Fruit fly (Drosophila melanogaster) whole organism, embryonic: ENCODE measurements around the gene Drs.

Experiments used
- ATbp ChIP-seq: fragments of 200-800 bp; sonication (Bioruptor generic); optimal IDR thresholded peaks from 2 replicates; lab custom pipeline; 2017; ENCODE audit warnings: missing biosample characterization, mild to moderate bottlenecking, missing genetic modification characterization, missing genetic modification reagents
- Atf-2 ChIP-seq: fragments of 200-800 bp; sonication (Bioruptor generic); optimal IDR thresholded peaks from 2 replicates; lab custom pipeline; 2016; ENCODE audit warnings: missing biosample characterization, missing genetic modification characterization
- Atf6 ChIP-seq: fragments of 200-800 bp; sonication (Bioruptor generic); IDR thresholded peaks from 2 replicates; pipeline ENCODE4 v1.3.6; 2022; ENCODE audit warnings: missing biosample characterization, missing genetic modification characterization
- BEAF-32 ChIP-seq: fragments of 200-800 bp; sonication (Bioruptor generic); optimal IDR thresholded peaks from 3 replicates; lab custom pipeline; 2017; ENCODE audit warnings: missing biosample characterization, missing genetic modification characterization, mild to moderate bottlenecking, moderate library complexity, missing genetic modification reagents
- C15 ChIP-seq: fragments of 200-800 bp; sonication (Bioruptor generic); IDR thresholded peaks from 3 replicates; pipeline ENCODE4 v1.3.6; 2022; ENCODE audit warnings: missing biosample characterization, missing genetic modification characterization
- CG12104 ChIP-seq: fragments of 200-800 bp; sonication (Bioruptor generic); optimal IDR thresholded peaks from 3 replicates; lab custom pipeline; 2016; ENCODE audit warnings: missing biosample characterization, missing genetic modification characterization
- CG12299 ChIP-seq: fragments of 200-800 bp; sonication (Bioruptor generic); optimal IDR thresholded peaks from 2 replicates; lab custom pipeline; 2018; ENCODE audit warnings: missing biosample characterization, mild to moderate bottlenecking, missing genetic modification characterization
- CG12942 ChIP-seq: fragments of 200-800 bp; sonication (Bioruptor generic); optimal IDR thresholded peaks from 3 replicates; lab custom pipeline; 2016; ENCODE audit warnings: missing biosample characterization, missing genetic modification characterization
- CG13123 ChIP-seq: fragments of 200-800 bp; sonication (Bioruptor generic); optimal IDR thresholded peaks from 2 replicates; lab custom pipeline; 2016; ENCODE audit warnings: missing biosample characterization, missing genetic modification characterization
- CG13287 ChIP-seq: fragments of 200-800 bp; sonication (Bioruptor generic); IDR thresholded peaks from 2 replicates; pipeline ENCODE4 v1.3.6; 2022; ENCODE audit warnings: missing biosample characterization, missing genetic modification characterization; ENCODE audit not compliant: partially characterized antibody
- CG14441 ChIP-seq: fragments of 200-800 bp; sonication (Bioruptor generic); IDR thresholded peaks from 2 replicates; pipeline ENCODE4 v1.3.6; 2022; ENCODE audit warnings: missing biosample characterization, missing genetic modification characterization
- CG15073 ChIP-seq: fragments of 200-800 bp; sonication (Bioruptor generic); optimal IDR thresholded peaks from 2 replicates; lab custom pipeline; 2016; ENCODE audit warnings: missing biosample characterization, missing genetic modification characterization
- CG1529 ChIP-seq: fragments of 200-800 bp; sonication (Bioruptor generic); optimal IDR thresholded peaks from 3 replicates; lab custom pipeline; 2018; ENCODE audit warnings: missing biosample characterization, missing genetic modification characterization
- CG15479 ChIP-seq: fragments of 200-800 bp; sonication (Bioruptor generic); optimal IDR thresholded peaks from 3 replicates; lab custom pipeline; 2019; ENCODE audit warnings: missing biosample characterization, mild to moderate bottlenecking, missing genetic modification characterization, moderate library complexity
- CG1603 ChIP-seq: fragments of 200-800 bp; sonication (Bioruptor generic); optimal IDR thresholded peaks from 2 replicates; lab custom pipeline; 2019; ENCODE audit warnings: missing biosample characterization, mild to moderate bottlenecking, missing genetic modification characterization, moderate library complexity
- CG16779 ChIP-seq: fragments of 200-800 bp; sonication (Bioruptor generic); IDR thresholded peaks from 2 replicates; pipeline ENCODE4 v1.3.6; 2022; ENCODE audit warnings: missing biosample characterization, missing genetic modification characterization
- CG17186 ChIP-seq: fragments of 200-800 bp; sonication (Bioruptor generic); optimal IDR thresholded peaks from 3 replicates; lab custom pipeline; 2017; ENCODE audit warnings: missing biosample characterization, missing genetic modification reagents, missing genetic modification characterization
- CG17568 ChIP-seq: fragments of 200-800 bp; sonication (Bioruptor generic); optimal IDR thresholded peaks from 2 replicates; lab custom pipeline; 2018; ENCODE audit warnings: missing biosample characterization, mild to moderate bottlenecking, missing genetic modification characterization, moderate library complexity
- CG2712 ChIP-seq: fragments of 200-800 bp; optimal IDR thresholded peaks from 3 replicates; lab custom pipeline; 2019; ENCODE audit warnings: missing biosample characterization, mild to moderate bottlenecking, missing genetic modification characterization, moderate library complexity
- CG30403 ChIP-seq: fragments of 200-800 bp; sonication (Bioruptor generic); optimal IDR thresholded peaks from 3 replicates; lab custom pipeline; 2016; ENCODE audit warnings: missing biosample characterization, missing genetic modification characterization
- CG3163 ChIP-seq: fragments of 200-800 bp; sonication (Bioruptor generic); optimal IDR thresholded peaks from 3 replicates; lab custom pipeline; 2016; ENCODE audit warnings: missing biosample characterization, missing genetic modification characterization
- CG4360 ChIP-seq: fragments of 200-800 bp; sonication (Bioruptor generic); IDR thresholded peaks from 2 replicates; pipeline ENCODE4 v1.3.6; 2022; ENCODE audit warnings: missing biosample characterization, missing genetic modification characterization
- CG6765 ChIP-seq: fragments of 200-800 bp; sonication (Bioruptor generic); optimal IDR thresholded peaks from 3 replicates; lab custom pipeline; 2017; ENCODE audit warnings: missing biosample characterization, mild to moderate bottlenecking, missing genetic modification characterization
- CG9876 ChIP-seq: fragments of 200-800 bp; sonication (Bioruptor generic); optimal IDR thresholded peaks from 2 replicates; lab custom pipeline; 2016; ENCODE audit warnings: missing biosample characterization, missing genetic modification characterization
- Elba2 ChIP-seq: fragments of 200-800 bp; sonication (Bioruptor generic); optimal IDR thresholded peaks from 3 replicates; lab custom pipeline; 2016; ENCODE audit warnings: missing biosample characterization, missing genetic modification characterization
- Fer2 ChIP-seq: fragments of 200-800 bp; sonication (Bioruptor generic); optimal IDR thresholded peaks from 2 replicates; lab custom pipeline; 2018; ENCODE audit warnings: missing biosample characterization, mild to moderate bottlenecking, missing genetic modification characterization, moderate library complexity
- Gsc ChIP-seq: fragments of 200-800 bp; sonication (Bioruptor generic); IDR thresholded peaks from 2 replicates; pipeline ENCODE4 v1.3.6; 2022; ENCODE audit warnings: missing biosample characterization, missing genetic modification characterization
- Hmx ChIP-seq: fragments of 200-800 bp; sonication (Bioruptor generic); optimal IDR thresholded peaks from 2 replicates; lab custom pipeline; 2016; ENCODE audit warnings: missing biosample characterization, missing genetic modification characterization
- MESR4 ChIP-seq: fragments of 200-800 bp; sonication (Bioruptor generic); optimal IDR thresholded peaks from 2 replicates; lab custom pipeline; 2018; ENCODE audit warnings: missing biosample characterization, mild to moderate bottlenecking, missing genetic modification characterization, moderate library complexity
- Mes4 ChIP-seq: fragments of 200-800 bp; sonication (Bioruptor generic); optimal IDR thresholded peaks from 2 replicates; lab custom pipeline; 2016; ENCODE audit warnings: missing biosample characterization, missing genetic modification characterization
- NK7.1 ChIP-seq: fragments of 200-800 bp; sonication (Bioruptor generic); optimal IDR thresholded peaks from 3 replicates; lab custom pipeline; 2016; ENCODE audit warnings: missing biosample characterization, missing genetic modification characterization
- Nf-YB ChIP-seq: fragments of 200-800 bp; sonication (Bioruptor generic); optimal IDR thresholded peaks from 3 replicates; lab custom pipeline; 2019; ENCODE audit warnings: missing biosample characterization, mild to moderate bottlenecking, missing genetic modification characterization, moderate library complexity
- Optix ChIP-seq: fragments of 200-800 bp; sonication (Bioruptor generic); IDR thresholded peaks from 3 replicates; pipeline ENCODE4 v1.3.6; 2022; ENCODE audit warnings: missing biosample characterization, missing genetic modification characterization
- Ssrp ChIP-seq: fragments of 200-800 bp; sonication (Bioruptor generic); optimal IDR thresholded peaks from 2 replicates; lab custom pipeline; 2018; ENCODE audit warnings: missing biosample characterization, mild to moderate bottlenecking, missing genetic modification characterization, moderate library complexity
- al ChIP-seq: fragments of 200-800 bp; sonication (Bioruptor generic); IDR thresholded peaks from 2 replicates; pipeline ENCODE4 v1.3.6; 2022; ENCODE audit warnings: missing biosample characterization, missing genetic modification characterization
- ase ChIP-seq: fragments of 200-800 bp; sonication (Bioruptor generic); IDR thresholded peaks from 3 replicates; pipeline ENCODE4 v1.3.6; 2022; ENCODE audit warnings: missing biosample characterization, missing genetic modification characterization
- crc ChIP-seq: fragments of 200-800 bp; sonication (Bioruptor generic); optimal IDR thresholded peaks from 2 replicates; lab custom pipeline; 2016; ENCODE audit warnings: missing biosample characterization, missing genetic modification characterization
- da ChIP-seq: fragments of 200-800 bp; sonication (Bioruptor generic); optimal IDR thresholded peaks from 2 replicates; lab custom pipeline; 2016; ENCODE audit warnings: missing biosample characterization, missing genetic modification characterization
- disco-r ChIP-seq: fragments of 200-800 bp; sonication (Bioruptor generic); optimal IDR thresholded peaks from 2 replicates; lab custom pipeline; 2016; ENCODE audit warnings: missing biosample characterization, missing genetic modification characterization
- gcm2 ChIP-seq: fragments of 200-800 bp; sonication (Bioruptor generic); optimal IDR thresholded peaks from 2 replicates; lab custom pipeline; 2016; ENCODE audit warnings: missing biosample characterization, missing genetic modification characterization
- grn ChIP-seq: fragments of 200-800 bp; sonication (Bioruptor generic); optimal IDR thresholded peaks from 3 replicates; lab custom pipeline; 2017; ENCODE audit warnings: missing biosample characterization, missing genetic modification characterization
- gro ChIP-seq: fragments of 200-800 bp; sonication (Bioruptor generic); optimal IDR thresholded peaks from 2 replicates; lab custom pipeline; 2016; ENCODE audit warnings: missing biosample characterization, missing genetic modification characterization
- her ChIP-seq: fragments of 200-800 bp; sonication (Bioruptor generic); optimal IDR thresholded peaks from 2 replicates; lab custom pipeline; 2016; ENCODE audit warnings: missing biosample characterization, missing genetic modification characterization
- klu ChIP-seq: fragments of 200-800 bp; sonication (Bioruptor generic); IDR thresholded peaks from 2 replicates; pipeline ENCODE4 v1.3.6; 2022; ENCODE audit warnings: missing biosample characterization, missing genetic modification characterization
- phol ChIP-seq: fragments of 200-800 bp; sonication (Bioruptor generic); optimal IDR thresholded peaks from 3 replicates; lab custom pipeline; 2018; ENCODE audit warnings: missing biosample characterization, mild to moderate bottlenecking, missing genetic modification characterization, moderate library complexity
- pnt ChIP-seq: fragments of 200-800 bp; sonication (Bioruptor generic); optimal IDR thresholded peaks from 3 replicates; lab custom pipeline; 2016; ENCODE audit warnings: missing biosample characterization, missing genetic modification characterization
- so ChIP-seq: fragments of 200-800 bp; sonication (Bioruptor generic); IDR thresholded peaks from 3 replicates; pipeline ENCODE4 v1.3.6; 2022; ENCODE audit warnings: missing biosample characterization, missing genetic modification characterization
- trh ChIP-seq: fragments of 200-800 bp; sonication (Bioruptor generic); optimal IDR thresholded peaks from 2 replicates; lab custom pipeline; 2016; ENCODE audit warnings: missing biosample characterization, missing genetic modification characterization
- vvl ChIP-seq: fragments of 200-800 bp; sonication (Bioruptor generic); IDR thresholded peaks from 2 replicates; pipeline ENCODE4 v1.3.6; 2022; ENCODE audit warnings: missing biosample characterization, missing genetic modification characterization
- wor ChIP-seq: fragments of 200-800 bp; sonication (Bioruptor generic); IDR thresholded peaks from 2 replicates; pipeline ENCODE4 v1.3.6; 2022; ENCODE audit warnings: missing biosample characterization, missing genetic modification characterization
- zen ChIP-seq: fragments of 200-800 bp; sonication (Bioruptor generic); optimal IDR thresholded peaks from 3 replicates; lab custom pipeline; 2018; ENCODE audit warnings: missing biosample characterization, mild to moderate bottlenecking, missing genetic modification characterization, moderate library complexity

Drs gene

DNA sequence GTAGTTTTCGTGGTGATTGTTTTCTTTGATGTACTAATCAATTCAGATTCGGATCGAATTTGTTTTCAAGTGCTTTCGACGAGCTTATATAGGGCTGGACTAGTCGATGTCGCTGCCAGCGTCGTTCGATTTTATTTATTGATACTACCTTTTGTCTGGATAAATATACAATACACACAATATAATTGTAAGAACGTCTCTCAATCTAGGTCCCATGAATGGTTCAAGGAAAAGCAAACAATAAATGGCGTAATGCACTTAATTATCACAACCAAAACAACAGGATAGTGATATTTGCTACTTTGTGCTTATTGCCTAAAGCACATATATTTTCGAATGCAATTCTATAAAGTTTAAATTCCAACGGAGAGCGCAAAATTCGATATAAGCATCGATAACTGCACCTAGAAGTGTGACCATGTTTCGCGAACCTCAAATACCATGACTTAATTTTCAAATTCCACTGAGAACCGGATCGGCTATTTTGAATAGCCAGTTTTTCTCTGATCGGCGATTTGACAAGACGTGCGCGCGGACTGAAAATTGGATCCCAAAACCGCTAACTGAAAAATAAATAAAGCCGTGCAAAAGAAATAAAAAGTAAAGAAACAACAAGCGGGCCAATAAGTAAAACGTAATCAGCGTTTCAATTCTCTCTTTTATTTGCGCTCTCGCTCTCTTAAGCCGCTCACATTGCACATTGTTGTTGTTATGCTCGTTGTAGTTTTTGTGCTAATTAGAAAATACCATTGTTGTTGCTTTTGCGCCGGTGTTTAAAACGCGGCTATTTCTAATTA is 32.8 kb upstream of the Drs start, which contains the start of the genes Drsl6 and kst (continued):
- TF ChIP-seq Ssrp (tag; lab: Kevin White, UChicago) (no peak), CG4360 (GFP tag; lab: Robert Waterston, UW) (peak; percentile 83), CG15073 (GFP tag; lab: Kevin White, UChicago) (no peak), Optix (GFP tag; lab: Robert Waterston, UW) (no peak), trh (GFP tag; lab: Kevin White, UChicago) (no peak), CG14441 (GFP tag; lab: Robert Waterston, UW) (0 out of 2 replicates have a peak, but pooled peaks have one; percentile 23), disco-r (GFP tag; lab: Kevin White, UChicago) (no peak), CG9876 (no peak), ase (GFP tag; lab: Robert Waterston, UW) (no peak), grn (GFP tag; lab: Kevin White, UChicago) (peak; percentile 16), da (no peak), so (peak; percentile 15; the same call in 1 of the 3 replicates), CG12299 (tag; lab: Kevin White, UChicago) (no peak), vvl (peak; percentile 72), gcm2 (no peak), CG15479 (GFP tag; lab: Kevin White, UChicago) (no peak), Mes4 (no peak), CG13287 (GFP tag; lab: Robert Waterston, UW) (peak; percentile 73), BEAF-32 (GFP tag; lab: Kevin White, UChicago) (peak; percentile 64), Fer2 (tag; lab: Kevin White, UChicago) (no peak), NK7.1 (no peak), CG1529 (GFP tag; lab: Kevin White, UChicago) (no peak), CG12942 (GFP tag; lab: Kevin White, UChicago) (no peak), klu (GFP tag; lab: Robert Waterston, UW) (no peak), Atf-2 (GFP tag; lab: Kevin White, UChicago) (no peak), CG17186 (GFP tag; lab: Kevin White, UChicago) (peak; percentile 90), Elba2 (peak; percentile 94), Hmx (GFP tag; lab: Kevin White, UChicago) (no peak), CG2712 (tag; lab: Kevin White, UChicago) (peak; percentile 83), CG13123 (no peak), MESR4 (GFP tag; lab: Kevin White, UChicago) (peak; percentile 7), her (GFP tag; lab: Kevin White, UChicago) (peak; percentile 9), Atf6 (peak; percentile 37; the same call in 1 of the 2 replicates), ATbp (peak; percentile 0), gro (GFP tag; lab: Kevin White, UChicago) (peak; percentile 38), CG16779 (GFP tag; lab: Robert Waterston, UW) (no peak), pnt (no peak), CG3163 (GFP tag; lab: Kevin White, UChicago) (peak; percentile 86), CG6765 (no peak), al (GFP tag; lab: Robert Waterston, UW) (no peak), zen (tag; lab: Kevin White, UChicago) (peak; percentile 56), CG12104 (GFP tag; lab: Kevin White, UChicago) (no peak), Nf-YB (GFP tag; lab: Kevin White, UChicago) (no peak), CG30403 (no peak), CG1603 (tag; lab: Kevin White, UChicago) (peak; percentile 63), phol (tag; lab: Kevin White, UChicago) (no peak), Gsc (GFP tag; lab: Robert Waterston, UW) (no peak), crc (GFP tag; lab: Kevin White, UChicago) (no peak), wor (no peak), C15 (GFP tag; lab: Robert Waterston, UW) (0 out of 3 replicates have a peak, but pooled peaks have one; percentile 9), CG17568 (GFP tag; lab: Kevin White, UChicago) (no peak)
